Worm (Caenorhabditis elegans): ENCODE results near the gene sre-55.

The sre-55 gene

ce11 chrII:12339644-12340043 is 10.6 kb downstream of the sre-55 start, which contains the start of gene sop-2:
sop-2 (plus strand) TSS chrII:12339944.
- TF ChIP-seq unc-39 (tag; optimal IDR thresholded peaks at IDR 0.05) = no peak
- TF ChIP-seq ham-2 (GFP tag; optimal IDR thresholded peaks at IDR 0.05) = no peak
- TF ChIP-seq snpc-4 (tag; optimal IDR thresholded peaks at IDR 0.05) = no peak
- TF ChIP-seq mab-5 (tag; optimal IDR thresholded peaks at IDR 0.05) = no peak
- TF ChIP-seq lsy-2 (tag; optimal IDR thresholded peaks at IDR 0.05) = no peak
- no peak for TF ChIP-seq nhr-12 (tag; optimal IDR thresholded peaks at IDR 0.05)
- TF ChIP-seq flh-1 (GFP tag; optimal IDR thresholded peaks at IDR 0.05) = no peak
- no peak for TF ChIP-seq zip-8 (tag; optimal IDR thresholded peaks at IDR 0.05)
- no peak for TF ChIP-seq ceh-83 (GFP tag; optimal IDR thresholded peaks at IDR 0.05)
- no peak for TF ChIP-seq bed-3 (GFP tag; optimal IDR thresholded peaks at IDR 0.05)
- TF ChIP-seq ces-1 (GFP tag; optimal IDR thresholded peaks at IDR 0.05) = no peak
- no peak for TF ChIP-seq elt-3 (tag; optimal IDR thresholded peaks at IDR 0.05)
- no peak for TF ChIP-seq mls-2 (tag; optimal IDR thresholded peaks at IDR 0.05)

- no peak for TF ChIP-seq nhr-28 (tag; optimal IDR thresholded peaks at IDR 0.05)
- no peak for TF ChIP-seq sptf-1 (tag; optimal IDR thresholded peaks at IDR 0.05)
- no peak for TF ChIP-seq mls-2 (tag; optimal IDR thresholded peaks at IDR 0.05)
- no peak for TF ChIP-seq zip-8 (tag; optimal IDR thresholded peaks at IDR 0.05)
- TF ChIP-seq ham-2 (GFP tag; optimal IDR thresholded peaks at IDR 0.05) = no peak
- TF ChIP-seq unc-39 (tag; optimal IDR thresholded peaks at IDR 0.05) = no peak
- no peak for TF ChIP-seq snpc-4 (tag; optimal IDR thresholded peaks at IDR 0.05)
- no peak for TF ChIP-seq M03D4.4 (tag; optimal IDR thresholded peaks at IDR 0.05)
Measured at ce11 chrII:12341566-12342223, 12.6 kb downstream of the sre-55 start.

- no peak for TF ChIP-seq drap-1 (GFP tag; optimal IDR thresholded peaks at IDR 0.05)
- no peak for TF ChIP-seq elt-3 (tag; optimal IDR thresholded peaks at IDR 0.05)
- TF ChIP-seq ceh-39 (tag; optimal IDR thresholded peaks at IDR 0.05) = no peak
- TF ChIP-seq pha-4 (tag; optimal IDR thresholded peaks at IDR 0.05) = no peak
- TF ChIP-seq nhr-2 (tag; optimal IDR thresholded peaks at IDR 0.05) = no peak
- TF ChIP-seq flh-1 (GFP tag; optimal IDR thresholded peaks at IDR 0.05) = no peak
- TF ChIP-seq ham-2 (GFP tag; optimal IDR thresholded peaks at IDR 0.05) = no peak
- TF ChIP-seq lsy-2 (tag; optimal IDR thresholded peaks at IDR 0.05) = no peak
- TF ChIP-seq mls-2 (tag; optimal IDR thresholded peaks at IDR 0.05) = no peak
- TF ChIP-seq bed-3 (GFP tag; optimal IDR thresholded peaks at IDR 0.05) = no peak
- no peak for TF ChIP-seq lin-32 (GFP tag; optimal IDR thresholded peaks at IDR 0.05)
- TF ChIP-seq sptf-1 (tag; optimal IDR thresholded peaks at IDR 0.05) = no peak
- no peak for TF ChIP-seq M03D4.4 (tag; optimal IDR thresholded peaks at IDR 0.05)
- no peak for TF ChIP-seq ces-1 (GFP tag; optimal IDR thresholded peaks at IDR 0.05)
- no peak for TF ChIP-seq ceh-43 (GFP tag; optimal IDR thresholded peaks at IDR 0.05)
- TF ChIP-seq nhr-12 (tag; optimal IDR thresholded peaks at IDR 0.05) = no peak
Measured at ce11 chrII:12342928-12343327, 13.8 kb downstream of the sre-55 start.

ce11 chrII:12343710-12344109 is 14.6 kb downstream of the sre-55 start:
- no peak for TF ChIP-seq elt-3 (tag; optimal IDR thresholded peaks at IDR 0.05)
- TF ChIP-seq ham-2 (GFP tag; optimal IDR thresholded peaks at IDR 0.05) = peak; percentile 30
- no peak for TF ChIP-seq unc-120 (tag; optimal IDR thresholded peaks at IDR 0.05; ENCODE audit: poor library complexity, severe bottlenecking)

ce11 chrII:12344787-12345186 is 15.7 kb downstream of the sre-55 start, which contains the start of gene C44C11.6:
C44C11.6 (plus strand) TSS chrII:12344809.
- TF ChIP-seq ces-1 (GFP tag; optimal IDR thresholded peaks at IDR 0.05) (no peak), nhr-12 (tag; optimal IDR thresholded peaks at IDR 0.05) (no peak), lin-32 (GFP tag; optimal IDR thresholded peaks at IDR 0.05) (no peak), ham-2 (GFP tag; optimal IDR thresholded peaks at IDR 0.05) (no peak), mab-5 (tag; optimal IDR thresholded peaks at IDR 0.05) (no peak), ceh-43 (GFP tag; optimal IDR thresholded peaks at IDR 0.05) (no peak), lsy-2 (tag; optimal IDR thresholded peaks at IDR 0.05) (no peak), drap-1 (GFP tag; optimal IDR thresholded peaks at IDR 0.05) (no peak), elt-1 (tag; optimal IDR thresholded peaks at IDR 0.05; ENCODE audit: borderline replicate concordance, insufficient read depth) (no peak), unc-120 (tag; optimal IDR thresholded peaks at IDR 0.05; ENCODE audit: poor library complexity, severe bottlenecking) (no peak), bed-3 (GFP tag; optimal IDR thresholded peaks at IDR 0.05) (no peak), nhr-2 (tag; optimal IDR thresholded peaks at IDR 0.05) (no peak), unc-62 (GFP tag; optimal IDR thresholded peaks at IDR 0.05) (no peak), snpc-4 (tag; optimal IDR thresholded peaks at IDR 0.05) (no peak)

- TF ChIP-seq ceh-83 (GFP tag; optimal IDR thresholded peaks at IDR 0.05) = no peak
- no peak for TF ChIP-seq unc-120 (tag; optimal IDR thresholded peaks at IDR 0.05; ENCODE audit: poor library complexity, severe bottlenecking)
- no peak for TF ChIP-seq nhr-76 (tag; optimal IDR thresholded peaks at IDR 0.05)
- no peak for TF ChIP-seq lin-32 (GFP tag; optimal IDR thresholded peaks at IDR 0.05)
- no peak for TF ChIP-seq elt-1 (tag; optimal IDR thresholded peaks at IDR 0.05; ENCODE audit: borderline replicate concordance, insufficient read depth)
- TF ChIP-seq snpc-4 (tag; optimal IDR thresholded peaks at IDR 0.05) = no peak
- TF ChIP-seq ham-2 (GFP tag; optimal IDR thresholded peaks at IDR 0.05) = no peak
- no peak for TF ChIP-seq ces-1 (GFP tag; optimal IDR thresholded peaks at IDR 0.05)
- no peak for TF ChIP-seq lin-13 (tag; optimal IDR thresholded peaks at IDR 0.05)
- TF ChIP-seq nhr-28 (tag; optimal IDR thresholded peaks at IDR 0.05) = no peak
- no peak for TF ChIP-seq zip-8 (tag; optimal IDR thresholded peaks at IDR 0.05)
- TF ChIP-seq nhr-237 (tag; optimal IDR thresholded peaks at IDR 0.05) = no peak
- TF ChIP-seq ceh-39 (tag; optimal IDR thresholded peaks at IDR 0.05) = no peak
Measured at ce11 chrII:12346289-12346989, 17.3 kb downstream of the sre-55 start.
